Worm (Caenorhabditis elegans) whole organism, L2 larva: ENCODE data around the gene E02H4.7.

Experiments
- ceh-82 ChIP-seq: fragments of 150-350 bp; optimal IDR thresholded peaks from 2 replicates; lab custom pipeline; 2014; ENCODE audit warnings: missing biosample characterization, missing genetic modification characterization
- lin-13 ChIP-seq: fragments of 150-350 bp; optimal IDR thresholded peaks from 2 replicates; lab custom pipeline; 2014; ENCODE audit warnings: missing biosample characterization, missing genetic modification reagents, missing genetic modification characterization
- nhr-237 ChIP-seq: fragments of 150-350 bp; optimal IDR thresholded peaks from 2 replicates; lab custom pipeline; 2014; ENCODE audit warnings: missing biosample characterization, missing genetic modification characterization
- nhr-6 ChIP-seq: fragments of 150-350 bp; optimal IDR thresholded peaks from 2 replicates; lab custom pipeline; 2014; ENCODE audit warnings: missing biosample characterization, missing genetic modification characterization

- TF ChIP-seq ceh-82 (no peak), lin-13 (GFP tag; lab: Kevin White, UChicago) (no peak), nhr-237 (tag; lab: Kevin White, UChicago) (no peak), nhr-6 (tag; lab: Kevin White, UChicago) (no peak)
Measured at ce11 chrX:14292632-14293031, 36.6 kb downstream of the E02H4.7 start.
